Fruit fly (Drosophila melanogaster) whole organism, pupa: ENCODE results near the gene BuGZ.
A peak's percentile ranks its signal among the peaks of the same experiment; 100 is the strongest.

ENCODE experiments used
- CG10348 ChIP-seq: fragments of 200-800 bp; sonication (Bioruptor generic); IDR thresholded peaks from 2 replicates; pipeline ENCODE4 v1.3.6; 2022; ENCODE audit warnings: missing biosample characterization, missing genetic modification characterization
- CG12605 ChIP-seq: fragments of 200-800 bp; sonication (Bioruptor generic); IDR thresholded peaks from 2 replicates; pipeline ENCODE4 v1.3.6; 2022; ENCODE audit warnings: missing biosample characterization, missing genetic modification characterization
- CG13204 ChIP-seq: fragments of 200-800 bp; sonication (Bioruptor generic); optimal IDR thresholded peaks from 2 replicates; lab custom pipeline; 2018; ENCODE audit warnings: missing biosample characterization, mild to moderate bottlenecking, missing genetic modification characterization, moderate library complexity
- CG14655 ChIP-seq: fragments of 200-800 bp; sonication (Bioruptor generic); optimal IDR thresholded peaks from 3 replicates; lab custom pipeline; 2017; ENCODE audit warnings: mild to moderate bottlenecking, missing biosample characterization, missing genetic modification reagents, missing genetic modification characterization
- CG15710 ChIP-seq: fragments of 200-800 bp; sonication (Bioruptor generic); optimal IDR thresholded peaks from 2 replicates; lab custom pipeline; 2018; ENCODE audit warnings: missing biosample characterization, mild to moderate bottlenecking, missing genetic modification characterization, moderate library complexity
- CG17806 ChIP-seq: fragments of 200-800 bp; sonication (Bioruptor generic); optimal IDR thresholded peaks from 2 replicates; lab custom pipeline; 2018; ENCODE audit warnings: missing biosample characterization, mild to moderate bottlenecking, missing genetic modification characterization, moderate library complexity
- CG32121 ChIP-seq: fragments of 200-800 bp; sonication (Bioruptor generic); IDR thresholded peaks from 2 replicates; pipeline ENCODE4 v1.3.6; 2022; ENCODE audit warnings: missing biosample characterization, missing genetic modification characterization
- CG34367 ChIP-seq: fragments of 200-800 bp; sonication (Bioruptor generic); optimal IDR thresholded peaks from 2 replicates; lab custom pipeline; 2018; ENCODE audit warnings: missing biosample characterization, mild to moderate bottlenecking, missing genetic modification characterization
- CG4496 ChIP-seq: fragments of 200-800 bp; sonication (Bioruptor generic); IDR thresholded peaks from 3 replicates; pipeline ENCODE4 v1.3.6; 2022; ENCODE audit warnings: missing biosample characterization, missing genetic modification characterization
- CG8159 ChIP-seq: fragments of 200-800 bp; sonication (Bioruptor generic); optimal IDR thresholded peaks from 3 replicates; lab custom pipeline; 2018; ENCODE audit warnings: missing biosample characterization, mild to moderate bottlenecking, missing genetic modification characterization, moderate library complexity
- CG8301 ChIP-seq: fragments of 200-800 bp; sonication (Bioruptor generic); optimal IDR thresholded peaks from 2 replicates; lab custom pipeline; 2018; ENCODE audit warnings: missing biosample characterization, mild to moderate bottlenecking, missing genetic modification characterization
- CG9948 ChIP-seq: fragments of 200-800 bp; sonication (Bioruptor generic); optimal IDR thresholded peaks from 2 replicates; lab custom pipeline; 2018; ENCODE audit warnings: missing biosample characterization, mild to moderate bottlenecking, missing genetic modification characterization, moderate library complexity
- D1 ChIP-seq: fragments of 200-800 bp; sonication (Bioruptor generic); optimal IDR thresholded peaks from 2 replicates; lab custom pipeline; 2018; ENCODE audit warnings: missing biosample characterization, mild to moderate bottlenecking, missing genetic modification characterization, moderate library complexity
- EcR ChIP-seq: fragments of 200-800 bp; sonication (Bioruptor generic); optimal IDR thresholded peaks from 3 replicates; lab custom pipeline; 2019; ENCODE audit warnings: missing biosample characterization, missing genetic modification characterization, mild to moderate bottlenecking, moderate library complexity, missing genetic modification reagents
- Ets98B ChIP-seq: fragments of 200-800 bp; sonication (Bioruptor generic); IDR thresholded peaks from 2 replicates; pipeline ENCODE4 v1.3.6; 2022; ENCODE audit warnings: missing biosample characterization, missing genetic modification characterization
- Pif1A ChIP-seq: fragments of 200-800 bp; sonication (Bioruptor generic); optimal IDR thresholded peaks from 3 replicates; lab custom pipeline; 2016; ENCODE audit warnings: missing biosample characterization, missing genetic modification characterization
- Pif1B ChIP-seq: fragments of 200-800 bp; sonication (Bioruptor generic); optimal IDR thresholded peaks from 3 replicates; lab custom pipeline; 2016; ENCODE audit warnings: missing biosample characterization, missing genetic modification characterization
- Snoo ChIP-seq: fragments of 200-800 bp; sonication (Bioruptor generic); optimal IDR thresholded peaks from 3 replicates; lab custom pipeline; 2017; ENCODE audit warnings: missing biosample characterization, mild to moderate bottlenecking, missing genetic modification characterization, inconsistent platforms
- fd96Ca ChIP-seq: fragments of 200-800 bp; sonication (Bioruptor generic); IDR thresholded peaks from 3 replicates; pipeline ENCODE4 v1.3.6; 2022; ENCODE audit warnings: missing biosample characterization, missing genetic modification characterization
- gl ChIP-seq: fragments of 200-800 bp; sonication (Bioruptor generic); optimal IDR thresholded peaks from 2 replicates; lab custom pipeline; 2018; ENCODE audit warnings: missing biosample characterization, mild to moderate bottlenecking, missing genetic modification characterization
- rn ChIP-seq: fragments of 200-800 bp; sonication (Bioruptor generic); IDR thresholded peaks from 2 replicates; pipeline ENCODE4 v1.3.6; 2022; ENCODE audit warnings: missing biosample characterization, missing genetic modification characterization

The BuGZ gene

DNA sequence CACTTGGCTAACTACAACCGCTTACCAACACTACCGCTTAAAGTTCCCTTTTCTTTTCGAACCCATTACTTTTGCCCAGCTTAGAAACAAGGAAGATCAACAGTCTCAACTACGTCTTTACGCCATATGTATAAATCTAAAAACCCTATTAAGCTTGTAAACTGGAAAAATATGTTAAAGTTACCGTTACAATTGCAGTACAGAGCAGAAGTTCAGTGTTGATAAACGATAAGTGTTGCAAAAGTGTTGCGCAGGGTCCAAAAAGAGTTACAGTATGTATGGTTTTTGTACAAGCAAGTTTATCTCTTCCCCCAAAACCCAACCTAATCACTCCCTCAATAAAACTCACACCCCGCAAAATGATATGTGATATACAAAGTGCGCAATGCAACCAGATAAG, 3.9 kb downstream of the BuGZ start:
- TF ChIP-seq CG32121 (GFP tag; lab: Robert Waterston, UW) (no peak), CG15710 (tag; lab: Kevin White, UChicago) (no peak), CG4496 (no peak), fd96Ca (GFP tag; lab: Robert Waterston, UW) (no peak), Snoo (no peak), gl (tag; lab: Kevin White, UChicago) (no peak), Pif1A (GFP tag; lab: Kevin White, UChicago) (no peak), CG13204 (no peak)
- TF ChIP-seq, all 21 proteins: peak for 0

DNA sequence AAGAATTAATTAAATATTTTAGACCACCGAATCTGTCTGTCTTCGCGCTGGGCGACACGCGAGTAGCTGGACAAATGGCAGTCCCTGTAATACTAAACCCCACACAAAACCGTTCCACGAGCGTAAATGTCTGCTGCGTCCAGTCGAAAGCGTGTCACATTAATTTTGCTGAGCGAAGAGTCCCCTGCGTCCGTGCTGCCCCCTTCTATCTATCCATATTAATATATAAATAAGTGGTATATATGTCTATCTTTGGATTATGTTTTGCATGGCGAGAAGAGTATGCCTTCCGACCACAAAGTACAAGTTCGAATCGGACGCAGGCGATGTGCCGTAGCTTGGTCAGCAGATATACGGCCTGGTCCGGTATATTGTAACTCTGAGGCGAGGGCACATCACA, 9.1 kb downstream of the BuGZ start:
- TF ChIP-seq rn (GFP tag; lab: Robert Waterston, UW) (no peak), EcR (GFP tag; lab: Kevin White, UChicago) (no peak), CG14655 (no peak), CG4496 (no peak), CG8301 (tag; lab: Kevin White, UChicago) (no peak), D1 (tag; lab: Kevin White, UChicago) (no peak), CG10348 (GFP tag; lab: Robert Waterston, UW) (no peak), gl (tag; lab: Kevin White, UChicago) (no peak), CG32121 (GFP tag; lab: Robert Waterston, UW) (no peak), CG13204 (no peak), Pif1B (GFP tag; lab: Kevin White, UChicago) (no peak), CG15710 (tag; lab: Kevin White, UChicago) (no peak), CG9948 (tag; lab: Kevin White, UChicago) (no peak), CG8159 (no peak), Ets98B (GFP tag; lab: Robert Waterston, UW) (no peak), Snoo (no peak), fd96Ca (GFP tag; lab: Robert Waterston, UW) (no peak), Pif1A (GFP tag; lab: Kevin White, UChicago) (no peak), CG12605 (GFP tag; lab: Robert Waterston, UW) (no peak), CG17806 (tag; lab: Kevin White, UChicago) (no peak)

DNA sequence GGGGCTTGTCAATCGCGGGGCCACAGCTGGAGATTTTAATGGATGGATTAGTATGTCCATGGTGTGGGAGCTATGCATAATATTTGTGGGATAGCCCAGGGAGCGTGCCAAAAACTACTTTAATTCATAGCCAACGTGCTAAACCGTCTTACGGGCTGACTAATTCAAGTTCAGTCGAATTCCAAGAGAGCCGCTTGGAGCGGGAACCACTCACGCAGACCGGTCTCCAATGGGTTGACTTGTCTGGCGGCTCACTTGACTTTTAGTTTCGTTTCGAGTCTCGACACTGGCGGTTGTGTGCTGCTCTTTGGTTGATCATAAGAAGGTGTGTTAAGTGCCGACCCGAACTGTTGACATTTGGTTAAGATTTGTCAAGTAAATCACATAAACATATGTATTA, 10.9 kb downstream of the BuGZ start, which contains the start of gene yellow-b:
yellow-b (plus strand) TSS at position 263 of the 400 bp plus-strand sequence.
- no peak for TF ChIP-seq CG9948 (tag; lab: Kevin White, UChicago)
- TF ChIP-seq rn (GFP tag; lab: Robert Waterston, UW) = no peak
- TF ChIP-seq CG32121 (GFP tag; lab: Robert Waterston, UW) = no peak
- TF ChIP-seq CG14655 = no peak
- no peak for TF ChIP-seq Pif1A (GFP tag; lab: Kevin White, UChicago)
- no peak for TF ChIP-seq CG17806 (tag; lab: Kevin White, UChicago)
- TF ChIP-seq Pif1B (GFP tag; lab: Kevin White, UChicago) = no peak
- no peak for TF ChIP-seq EcR (GFP tag; lab: Kevin White, UChicago)
- TF ChIP-seq CG12605 (GFP tag; lab: Robert Waterston, UW) = no peak
- no peak for TF ChIP-seq CG8301 (tag; lab: Kevin White, UChicago)

DNA sequence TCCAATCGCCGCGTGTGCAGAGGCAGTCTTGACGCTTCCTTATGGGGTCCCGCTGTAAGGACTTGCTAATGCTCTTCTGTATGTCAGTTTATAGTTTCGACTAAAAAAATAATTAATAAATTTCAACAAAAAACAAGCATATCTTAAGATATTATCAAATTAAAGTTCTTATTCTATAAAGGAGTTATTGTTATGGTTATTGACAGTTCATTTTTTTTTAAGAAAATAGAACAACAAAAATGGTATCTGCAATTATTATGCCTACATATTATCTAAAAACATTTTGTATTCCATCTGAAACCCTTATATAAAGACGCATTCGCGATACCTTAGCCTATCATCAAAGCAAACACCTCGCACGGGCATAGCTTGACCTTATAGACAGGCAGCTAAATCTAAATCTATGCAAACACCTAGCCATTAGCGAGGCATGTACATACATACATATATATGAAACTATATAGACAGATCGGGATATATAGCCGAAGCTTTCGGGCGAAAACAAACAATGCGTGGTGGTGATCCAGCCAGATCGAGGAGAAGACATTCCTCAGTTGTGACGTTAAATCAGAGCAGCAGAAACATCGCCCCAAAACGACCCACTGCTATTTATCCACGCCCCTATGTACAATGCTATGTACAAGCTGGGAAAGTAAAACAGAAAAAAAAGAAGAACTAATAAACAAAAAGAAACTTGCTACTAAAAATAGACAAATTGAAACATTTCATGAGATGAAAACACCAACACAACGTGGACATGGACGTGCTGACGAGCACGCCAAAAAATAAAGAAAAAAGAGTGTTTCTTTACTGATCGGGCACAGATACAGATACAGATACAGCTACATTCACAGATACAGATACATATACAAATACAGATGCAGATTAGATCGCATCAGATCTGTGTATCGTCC, 17.6 kb downstream of the BuGZ start, which contains the start of gene ppk17:
ppk17 (minus strand) TSS at position 51 of the 914 bp plus-strand sequence.
- TF ChIP-seq gl (tag; lab: Kevin White, UChicago) = no peak
- peak; percentile 55; the same call in 1 of the 2 replicates for TF ChIP-seq Ets98B (GFP tag; lab: Robert Waterston, UW)
- no peak for TF ChIP-seq EcR (GFP tag; lab: Kevin White, UChicago)
- TF ChIP-seq CG8159 = no peak
- TF ChIP-seq D1 (tag; lab: Kevin White, UChicago) = no peak
- no peak for TF ChIP-seq Pif1A (GFP tag; lab: Kevin White, UChicago)
- peak; percentile 25; the same call in 1 of the 2 replicates for TF ChIP-seq CG12605 (GFP tag; lab: Robert Waterston, UW)
- TF ChIP-seq CG8301 (tag; lab: Kevin White, UChicago) = peak; percentile 22
- TF ChIP-seq CG10348 (GFP tag; lab: Robert Waterston, UW) = no peak
- no peak for TF ChIP-seq CG17806 (tag; lab: Kevin White, UChicago)
- no peak for TF ChIP-seq fd96Ca (GFP tag; lab: Robert Waterston, UW)
- TF ChIP-seq CG9948 (tag; lab: Kevin White, UChicago) = no peak
- no peak for TF ChIP-seq Pif1B (GFP tag; lab: Kevin White, UChicago)
- peak; percentile 69 for TF ChIP-seq CG32121 (GFP tag; lab: Robert Waterston, UW)
- no peak for TF ChIP-seq CG13204
- TF ChIP-seq CG14655 = peak; percentile 52
- TF ChIP-seq CG4496 = peak; percentile 50; the same call in 1 of the 3 replicates
- TF ChIP-seq rn (GFP tag; lab: Robert Waterston, UW) = no peak
- TF ChIP-seq CG34367 (tag; lab: Kevin White, UChicago) = no peak
- no peak for TF ChIP-seq Snoo
- TF ChIP-seq CG15710 (tag; lab: Kevin White, UChicago) = no peak

DNA sequence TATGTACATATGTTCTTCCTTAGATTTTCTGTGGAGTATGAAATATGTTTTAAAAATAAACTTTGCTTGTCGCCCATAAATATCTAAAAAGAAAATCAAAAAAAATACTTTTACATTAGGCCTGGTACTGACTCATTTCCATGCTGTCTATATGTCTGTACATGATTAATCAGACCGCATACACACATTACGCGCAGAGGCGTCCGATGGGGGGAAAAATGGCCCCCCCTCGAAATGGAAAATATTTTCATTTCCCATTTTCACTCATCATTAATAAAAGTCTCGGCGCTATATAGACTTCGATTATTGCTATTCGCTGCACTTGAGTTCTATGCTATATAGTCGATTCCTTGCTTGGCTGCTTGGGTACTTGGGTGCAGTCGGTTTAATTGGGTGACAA, 18.7 kb downstream of the BuGZ start:
- TF ChIP-seq CG8159 = no peak
- TF ChIP-seq, all 21 proteins: peak for 0

DNA sequence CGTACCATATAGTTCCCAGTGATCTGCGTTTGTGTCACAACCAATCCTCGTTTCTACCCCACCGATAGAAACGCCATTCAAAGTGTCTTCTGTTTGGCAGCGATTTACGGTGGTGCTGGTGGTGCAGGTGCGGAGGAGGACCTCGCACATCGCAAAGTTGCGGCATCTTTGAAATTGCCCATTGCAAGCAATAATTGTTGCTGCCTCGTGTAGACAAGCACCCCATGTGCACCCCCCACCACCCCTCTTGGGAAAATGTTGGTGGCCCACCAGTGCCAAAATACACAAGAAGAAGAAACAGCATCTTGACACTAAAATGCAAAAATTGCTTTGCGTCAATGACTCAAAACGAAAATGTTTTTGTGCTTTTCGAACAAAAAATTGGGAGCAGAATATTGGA, 21.3 kb downstream of the BuGZ start:
- TF ChIP-seq D1 (tag; lab: Kevin White, UChicago) (no peak), CG15710 (tag; lab: Kevin White, UChicago) (no peak), Ets98B (GFP tag; lab: Robert Waterston, UW) (no peak), CG14655 (no peak), CG32121 (GFP tag; lab: Robert Waterston, UW) (peak; percentile 79), CG9948 (tag; lab: Kevin White, UChicago) (no peak), CG10348 (GFP tag; lab: Robert Waterston, UW) (no peak)
